Fruit fly (Drosophila melanogaster): ENCODE results near the gene RpS4.
A peak's percentile ranks its signal among the peaks of the same experiment; 100 is the strongest.

The RpS4 gene

DNA sequence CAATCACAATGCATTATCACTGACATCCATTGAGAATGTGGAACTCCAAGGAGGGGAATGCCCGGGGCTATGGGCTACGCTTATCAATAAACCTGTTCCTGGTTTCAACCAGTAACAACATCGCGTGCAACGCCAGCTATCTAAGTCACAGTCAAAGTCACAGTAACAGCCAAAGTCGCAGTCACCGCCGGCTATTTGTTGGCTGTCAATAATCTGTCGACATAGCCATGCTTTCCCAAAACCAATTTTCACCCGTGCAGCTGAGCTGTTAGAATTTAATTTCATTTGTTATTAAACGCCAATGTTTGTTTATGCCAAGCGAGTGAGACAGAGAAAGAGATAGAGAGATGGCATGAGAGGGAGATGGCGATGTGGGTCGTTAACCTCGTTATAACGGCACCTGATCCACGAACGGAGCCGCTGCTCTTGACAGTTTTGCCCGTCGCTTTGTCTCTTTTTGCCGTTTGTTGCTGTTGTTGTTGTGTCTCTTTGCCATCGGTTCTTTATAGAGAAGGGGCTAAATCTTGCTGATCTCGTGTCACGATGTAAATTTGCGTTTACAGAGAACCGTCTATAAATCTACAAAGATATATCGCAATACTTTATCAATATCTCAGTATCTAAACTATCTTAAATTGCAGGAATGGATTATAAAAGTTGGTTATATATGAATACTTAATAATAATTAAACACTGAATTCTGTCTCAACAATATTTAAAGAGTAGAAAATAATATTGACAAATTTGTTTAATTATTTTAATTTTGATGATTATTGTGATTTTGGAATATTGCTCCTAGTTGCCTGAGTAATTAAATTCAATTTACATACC, 9.3 kb upstream of the RpS4 start (continued):
- TF ChIP-seq CG30403 (GFP tag; optimal IDR thresholded peaks at IDR 0.05): peak; percentile 15
- TF ChIP-seq onecut (GFP tag; IDR thresholded peaks at IDR 0.05): 0 out of 2 replicates have a peak, but pooled peaks have one; percentile 24
- TF ChIP-seq dpn (GFP tag; optimal IDR thresholded peaks at IDR 0.05): no peak
- no peak for TF ChIP-seq NC2α (GFP tag; optimal IDR thresholded peaks at IDR 0.05)
- TF ChIP-seq CG4328 (GFP tag; optimal IDR thresholded peaks at IDR 0.05): no peak
- TF ChIP-seq Ssrp (tag; optimal IDR thresholded peaks at IDR 0.05): no peak
- no peak for TF ChIP-seq fru (optimal IDR thresholded peaks at IDR 0.05)
- no peak for TF ChIP-seq crp (GFP tag; optimal IDR thresholded peaks at IDR 0.05)
- no peak for TF ChIP-seq so (GFP tag; IDR thresholded peaks at IDR 0.05)
- no peak for TF ChIP-seq CG1602 (GFP tag; optimal IDR thresholded peaks at IDR 0.05)
- TF ChIP-seq Hr51 (GFP tag; optimal IDR thresholded peaks at IDR 0.05): no peak
- no peak for TF ChIP-seq Ravus (GFP tag; IDR thresholded peaks at IDR 0.05)
- TF ChIP-seq D19A (tag; optimal IDR thresholded peaks at IDR 0.05): peak; percentile 23
- TF ChIP-seq Dp (GFP tag; optimal IDR thresholded peaks at IDR 0.05): no peak
- TF ChIP-seq trem (tag; optimal IDR thresholded peaks at IDR 0.05): no peak
- TF ChIP-seq Nf-YC (tag; optimal IDR thresholded peaks at IDR 0.05): no peak
- TF ChIP-seq nerfin-2 (GFP tag; IDR thresholded peaks at IDR 0.05; ENCODE audit: partially characterized antibody): no peak
- no peak for TF ChIP-seq CG12071 (GFP tag; optimal IDR thresholded peaks at IDR 0.05)
- TF ChIP-seq CG11398 (GFP tag; optimal IDR thresholded peaks at IDR 0.05): peak; percentile 2
- TF ChIP-seq CG15601 (tag; optimal IDR thresholded peaks at IDR 0.05): peak; percentile 93
- no peak for TF ChIP-seq CG2116 (GFP tag; optimal IDR thresholded peaks at IDR 0.05)
- no peak for TF ChIP-seq CG17359 (tag; optimal IDR thresholded peaks at IDR 0.05)
- TF ChIP-seq CG16815 (GFP tag; optimal IDR thresholded peaks at IDR 0.05): no peak
- no peak for TF ChIP-seq nerfin-1 (tag; optimal IDR thresholded peaks at IDR 0.05)
- TF ChIP-seq pzg (GFP tag; optimal IDR thresholded peaks at IDR 0.05): no peak
- peak; percentile 56 for TF ChIP-seq CG15269 (tag; optimal IDR thresholded peaks at IDR 0.05)
- no peak for TF ChIP-seq bowl (GFP tag; IDR thresholded peaks at IDR 0.05)
- TF ChIP-seq pho (GFP tag; optimal IDR thresholded peaks at IDR 0.05): no peak
- no peak for TF ChIP-seq CHES-1-like (GFP tag; optimal IDR thresholded peaks at IDR 0.05)
- TF ChIP-seq sens (GFP tag): peak; percentile 85
- TF ChIP-seq CG10147 (GFP tag; optimal IDR thresholded peaks at IDR 0.05): no peak
- no peak for TF ChIP-seq H15 (GFP tag; IDR thresholded peaks at IDR 0.05)
- no peak for TF ChIP-seq Mad (GFP tag; optimal IDR thresholded peaks at IDR 0.05)
- TF ChIP-seq ranshi (GFP tag; IDR thresholded peaks at IDR 0.05): no peak
- TF ChIP-seq CG11560 (tag; IDR thresholded peaks at IDR 0.05): no peak
- TF ChIP-seq lmd (GFP tag; IDR thresholded peaks at IDR 0.05): no peak
- TF ChIP-seq NK7.1 (GFP tag; optimal IDR thresholded peaks at IDR 0.05): no peak
- TF ChIP-seq H2.0 (GFP tag; IDR thresholded peaks at IDR 0.05): no peak
- TF ChIP-seq ci (GFP tag; IDR thresholded peaks at IDR 0.05): no peak; the same call in 2 of the 3 replicates
- TF ChIP-seq CG4854 (GFP tag; optimal IDR thresholded peaks at IDR 0.05): no peak
- TF ChIP-seq CG34422 (GFP tag; IDR thresholded peaks at IDR 0.05): no peak
- TF ChIP-seq CG9727 (GFP tag; optimal IDR thresholded peaks at IDR 0.05): peak; percentile 60
- TF ChIP-seq CG13287 (GFP tag; IDR thresholded peaks at IDR 0.05; ENCODE audit: partially characterized antibody): peak; percentile 41; the same call in 1 of the 2 replicates
- TF ChIP-seq CG3838 (GFP tag; optimal IDR thresholded peaks at IDR 0.05): no peak
- TF ChIP-seq CG7928 (GFP tag; optimal IDR thresholded peaks at IDR 0.05): no peak
- no peak for TF ChIP-seq CG4282 (GFP tag; optimal IDR thresholded peaks at IDR 0.05)
- no peak for TF ChIP-seq CG8089 (GFP tag; optimal IDR thresholded peaks at IDR 0.05)
- TF ChIP-seq az2 (GFP tag; optimal IDR thresholded peaks at IDR 0.05): peak; percentile 4
- TF ChIP-seq CG32532 (GFP tag; IDR thresholded peaks at IDR 0.05): no peak
- peak; percentile 67 for TF ChIP-seq fd64A (GFP tag; optimal IDR thresholded peaks at IDR 0.05)
